Fruit fly (Drosophila melanogaster): ENCODE results near the gene Reph.

Reph gene

DNA sequence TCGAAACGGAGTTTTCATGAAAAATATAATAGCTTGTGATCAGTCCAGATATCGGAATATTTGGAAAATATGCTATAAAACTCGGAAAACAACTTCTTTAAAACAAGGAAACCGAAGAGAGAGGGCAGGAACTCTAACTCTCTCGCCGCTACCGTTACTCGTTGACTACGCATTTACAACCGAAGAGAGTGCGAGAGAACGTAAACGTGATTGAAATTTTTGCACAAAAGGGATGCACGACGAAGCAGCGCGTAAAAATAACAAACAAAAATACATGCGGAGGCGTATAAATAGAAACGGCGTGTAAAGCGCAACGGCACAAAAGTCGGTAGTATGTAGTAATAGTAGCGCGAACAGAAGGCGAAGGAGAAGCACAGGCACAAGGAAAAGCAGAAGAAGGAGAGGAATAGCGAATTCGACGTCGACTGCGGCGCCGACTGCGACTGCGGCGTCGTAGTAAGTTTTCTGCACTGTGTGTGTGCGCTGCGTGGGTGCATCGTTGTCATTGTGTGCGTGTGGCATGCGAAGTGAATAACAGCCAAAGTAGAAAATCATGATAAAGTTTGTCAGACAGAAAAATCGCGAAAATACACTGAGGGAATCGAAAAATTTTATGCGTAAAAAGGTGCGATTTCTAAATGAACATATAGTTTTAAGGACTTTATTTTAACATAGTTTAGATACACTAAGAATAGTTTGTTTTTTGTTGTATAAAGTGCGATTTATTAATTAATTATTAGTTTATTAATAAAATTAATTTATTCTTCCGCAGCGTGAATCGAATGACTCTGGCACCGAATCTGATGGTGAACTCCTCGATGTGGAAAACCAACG is 3.1 kb downstream of the Reph start:
- TF ChIP-seq Hr96 (GFP tag; optimal IDR thresholded peaks at IDR 0.05) (no peak), kay (GFP tag; ENCODE audit: borderline replicate concordance) (no peak), tj (GFP tag; optimal IDR thresholded peaks at IDR 0.05) (no peak), CG11617 (GFP tag; optimal IDR thresholded peaks at IDR 0.05) (no peak), cnc (optimal IDR thresholded peaks at IDR 0.05) (no peak), cic (GFP tag; optimal IDR thresholded peaks at IDR 0.05) (peak; percentile 72)

DNA sequence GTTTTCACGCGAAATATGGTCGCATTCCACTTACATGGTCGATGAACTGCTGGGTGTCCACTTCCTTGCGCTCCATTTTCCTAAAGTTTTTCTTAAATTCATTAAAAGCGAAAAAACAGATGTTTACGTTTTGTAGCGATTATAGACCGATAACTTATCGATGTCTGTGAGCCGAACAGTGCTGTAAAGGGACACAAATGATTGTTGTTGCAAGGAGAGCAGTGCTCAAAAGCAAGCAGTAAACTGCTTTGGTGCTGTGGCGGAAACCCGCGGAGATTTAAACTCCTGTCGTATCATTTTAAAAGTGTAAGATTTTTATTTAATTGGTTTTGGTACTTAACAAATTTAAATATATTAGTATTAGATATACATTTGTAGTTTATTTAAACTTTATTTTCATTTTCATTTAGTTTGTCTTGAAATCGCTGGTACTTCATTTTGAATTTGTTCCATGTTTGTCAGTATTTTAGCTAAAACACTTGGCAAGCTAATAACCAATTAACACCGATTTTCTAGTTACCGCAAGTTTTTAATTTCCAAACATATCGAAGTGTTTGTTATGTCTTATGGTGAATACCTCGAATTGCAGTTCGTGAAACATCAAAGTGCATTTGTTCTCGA is 10.0 kb downstream of the Reph start, which contains the start of gene CG3407:
TSS of gene CG3407 (minus strand) at position 156 of the 621 bp plus-strand sequence.
- TF ChIP-seq kay (GFP tag; ENCODE audit: borderline replicate concordance) (peak; percentile 37), Mnt (GFP tag; optimal IDR thresholded peaks at IDR 0.05) (peak; percentile 55), CG1620 (GFP tag; optimal IDR thresholded peaks at IDR 0.05) (peak; percentile 69), ovo (GFP tag; optimal IDR thresholded peaks at IDR 0.05) (no peak), pad (GFP tag; optimal IDR thresholded peaks at IDR 0.05) (peak; percentile 34), tj (GFP tag; optimal IDR thresholded peaks at IDR 0.05) (no peak), CG7101 (tag; optimal IDR thresholded peaks at IDR 0.05) (peak; percentile 63), Crg-1 (GFP tag; optimal IDR thresholded peaks at IDR 0.05) (peak; percentile 80)

DNA sequence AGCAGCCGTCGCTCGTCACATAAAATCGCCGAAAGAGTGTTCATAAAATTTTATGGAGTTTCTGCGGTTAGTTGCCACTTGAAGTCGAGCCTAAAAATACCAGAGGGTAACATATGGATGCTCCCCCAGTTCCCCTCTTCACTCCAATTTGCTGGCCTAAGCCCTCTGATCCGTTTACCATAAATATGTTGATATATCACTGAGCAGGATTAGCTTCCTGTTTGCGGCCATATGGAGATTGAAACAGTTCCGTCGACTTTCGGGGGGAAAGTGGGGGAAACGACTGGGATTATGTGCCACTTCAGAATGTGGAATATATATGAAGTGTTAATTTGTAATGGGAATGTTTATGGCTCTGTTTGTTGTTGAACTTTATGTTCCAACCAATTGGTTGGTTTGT is 10.8 kb downstream of the Reph start:
- TF ChIP-seq kay (GFP tag; ENCODE audit: borderline replicate concordance) (no peak), cnc (optimal IDR thresholded peaks at IDR 0.05) (no peak), tj (GFP tag; optimal IDR thresholded peaks at IDR 0.05) (no peak), CG11617 (GFP tag; optimal IDR thresholded peaks at IDR 0.05) (no peak), toe (GFP tag; optimal IDR thresholded peaks at IDR 0.05) (no peak), cic (GFP tag; optimal IDR thresholded peaks at IDR 0.05) (no peak), CG7101 (tag; optimal IDR thresholded peaks at IDR 0.05) (no peak), CG12768 (GFP tag; optimal IDR thresholded peaks at IDR 0.05) (no peak), CG7045 (GFP tag; optimal IDR thresholded peaks at IDR 0.05) (no peak), ovo (GFP tag; optimal IDR thresholded peaks at IDR 0.05) (no peak), Crg-1 (GFP tag; optimal IDR thresholded peaks at IDR 0.05) (no peak), CG14711 (tag; optimal IDR thresholded peaks at IDR 0.05) (no peak), pad (GFP tag; optimal IDR thresholded peaks at IDR 0.05) (no peak), Mnt (GFP tag; optimal IDR thresholded peaks at IDR 0.05) (no peak), bab1 (GFP tag; optimal IDR thresholded peaks at IDR 0.05) (no peak), CG5204 (GFP tag; optimal IDR thresholded peaks at IDR 0.05) (no peak), Clk (GFP tag; optimal IDR thresholded peaks at IDR 0.05) (no peak), CG1620 (GFP tag; optimal IDR thresholded peaks at IDR 0.05) (no peak), CG33017 (tag; optimal IDR thresholded peaks at IDR 0.05) (no peak)

DNA sequence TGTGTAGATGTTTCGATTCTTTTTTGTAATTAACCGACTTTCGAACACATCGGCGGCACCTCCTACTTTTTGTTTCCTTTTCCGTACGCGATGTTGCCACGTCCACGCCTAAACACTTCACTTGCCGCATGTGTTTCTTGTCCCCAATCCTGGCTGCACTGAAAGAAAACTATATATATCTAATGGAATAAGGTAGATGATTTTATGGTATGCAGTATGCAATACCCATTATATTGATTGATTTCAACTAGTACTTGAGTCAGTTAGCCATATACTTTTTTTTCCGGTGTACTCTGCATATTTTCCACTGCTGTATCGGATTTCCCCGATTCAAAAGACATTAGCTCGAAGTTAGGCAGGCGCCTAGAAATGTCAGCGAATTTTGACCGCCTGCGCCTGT is 15.6 kb downstream of the Reph start:
- no peak for TF ChIP-seq CG14711 (tag; optimal IDR thresholded peaks at IDR 0.05)

DNA sequence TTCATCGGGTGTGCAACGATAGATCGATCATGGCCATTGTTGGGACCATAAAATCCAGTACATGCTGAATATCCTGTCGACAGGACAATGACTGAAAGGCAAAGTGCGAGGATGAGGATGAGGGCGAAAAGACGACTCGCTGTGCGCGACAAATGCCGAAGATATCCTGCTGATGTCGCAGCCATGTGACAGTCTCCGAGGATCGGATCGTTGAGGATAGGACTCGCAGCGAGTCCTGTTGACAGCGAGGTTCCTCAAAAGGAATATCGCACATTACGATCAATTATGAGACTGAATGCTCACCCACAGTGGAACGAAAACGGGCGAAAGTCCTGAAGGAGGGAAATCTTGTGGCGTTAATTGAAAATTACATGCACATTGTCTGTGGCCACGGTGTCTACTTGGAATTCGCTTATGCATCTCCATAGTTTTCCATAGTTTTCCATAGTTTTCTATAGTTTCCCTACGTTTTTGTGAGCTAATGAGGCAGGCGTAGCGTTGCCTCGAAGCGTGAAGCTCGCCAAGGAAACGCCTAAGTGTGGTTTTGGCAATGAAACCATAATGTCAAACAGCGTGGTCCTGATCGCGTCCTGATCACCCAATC is 19.2 kb downstream of the Reph start:
- no peak for TF ChIP-seq Hr96 (GFP tag; optimal IDR thresholded peaks at IDR 0.05)
- TF ChIP-seq toe (GFP tag; optimal IDR thresholded peaks at IDR 0.05): no peak
- TF ChIP-seq CG7101 (tag; optimal IDR thresholded peaks at IDR 0.05): no peak
- TF ChIP-seq bab1 (GFP tag; optimal IDR thresholded peaks at IDR 0.05): no peak
- no peak for TF ChIP-seq Crg-1 (GFP tag; optimal IDR thresholded peaks at IDR 0.05)
- TF ChIP-seq ovo (GFP tag; optimal IDR thresholded peaks at IDR 0.05): no peak
- no peak for TF ChIP-seq CG11617 (GFP tag; optimal IDR thresholded peaks at IDR 0.05)
- no peak for TF ChIP-seq CG12768 (GFP tag; optimal IDR thresholded peaks at IDR 0.05)
- no peak for TF ChIP-seq CG7045 (GFP tag; optimal IDR thresholded peaks at IDR 0.05)

DNA sequence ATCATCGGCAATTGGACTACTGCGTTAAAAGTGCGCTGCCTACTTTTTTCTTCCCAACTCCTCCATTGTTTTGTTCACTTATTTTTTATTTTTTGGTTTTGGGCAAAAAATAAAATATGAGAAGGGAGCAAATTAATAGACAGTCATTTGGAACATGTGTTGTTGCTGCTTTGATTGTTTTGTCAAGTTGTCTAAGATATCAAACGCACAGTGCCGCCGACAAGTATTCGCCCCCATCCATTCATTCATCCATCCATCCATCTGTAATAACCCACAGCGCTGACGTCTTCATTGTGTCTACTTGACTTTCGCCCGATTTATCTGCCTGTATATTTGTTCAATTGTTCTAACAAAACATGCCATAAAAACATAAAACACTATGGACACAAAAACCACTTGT is 20.5 kb downstream of the Reph start:
- TF ChIP-seq cic (GFP tag; optimal IDR thresholded peaks at IDR 0.05) (no peak), Clk (GFP tag; optimal IDR thresholded peaks at IDR 0.05) (no peak), ovo (GFP tag; optimal IDR thresholded peaks at IDR 0.05) (no peak), CG14711 (tag; optimal IDR thresholded peaks at IDR 0.05) (no peak), CG12768 (GFP tag; optimal IDR thresholded peaks at IDR 0.05) (no peak), Crg-1 (GFP tag; optimal IDR thresholded peaks at IDR 0.05) (no peak), CG5204 (GFP tag; optimal IDR thresholded peaks at IDR 0.05) (no peak), Mnt (GFP tag; optimal IDR thresholded peaks at IDR 0.05) (no peak), CG7045 (GFP tag; optimal IDR thresholded peaks at IDR 0.05) (no peak), Hr96 (GFP tag; optimal IDR thresholded peaks at IDR 0.05) (no peak), toe (GFP tag; optimal IDR thresholded peaks at IDR 0.05) (no peak), cnc (optimal IDR thresholded peaks at IDR 0.05) (no peak), CG1620 (GFP tag; optimal IDR thresholded peaks at IDR 0.05) (no peak), kay (GFP tag; ENCODE audit: borderline replicate concordance) (no peak), bab1 (GFP tag; optimal IDR thresholded peaks at IDR 0.05) (no peak), CG7101 (tag; optimal IDR thresholded peaks at IDR 0.05) (no peak), CG11617 (GFP tag; optimal IDR thresholded peaks at IDR 0.05) (no peak)
